Fruit fly (Drosophila melanogaster) whole organism, prepupa: ENCODE results near the gene Larp4B.

Source experiments
- CG10669 ChIP-seq: fragments of 200-800 bp; sonication (Bioruptor generic); optimal IDR thresholded peaks from 3 replicates; lab custom pipeline; 2018; ENCODE audit warnings: missing biosample characterization, mild to moderate bottlenecking, missing genetic modification characterization, moderate library complexity
- CG16779 ChIP-seq: fragments of 200-800 bp; sonication (Bioruptor generic); optimal IDR thresholded peaks from 3 replicates; lab custom pipeline; 2017; ENCODE audit warnings: missing biosample characterization, mild to moderate bottlenecking, missing genetic modification characterization
- CG3032 ChIP-seq: fragments of 200-800 bp; optimal IDR thresholded peaks from 2 replicates; lab custom pipeline; 2019; ENCODE audit warnings: missing biosample characterization, mild to moderate bottlenecking, missing genetic modification characterization, moderate library complexity
- CG3919 ChIP-seq: fragments of 200-800 bp; sonication (Bioruptor generic); optimal IDR thresholded peaks from 3 replicates; lab custom pipeline; 2016; ENCODE audit warnings: missing biosample characterization, missing genetic modification characterization
- CG6276 ChIP-seq: fragments of 200-800 bp; sonication (Bioruptor generic); optimal IDR thresholded peaks from 2 replicates; lab custom pipeline; 2017; ENCODE audit warnings: missing biosample characterization, mild to moderate bottlenecking, missing genetic modification characterization
- CG7368 ChIP-seq: fragments of 200-800 bp; sonication (Bioruptor generic); optimal IDR thresholded peaks from 3 replicates; lab custom pipeline; 2016; ENCODE audit warnings: missing biosample characterization, missing genetic modification characterization
- Gug ChIP-seq: fragments of 200-800 bp; sonication (Bioruptor generic); IDR thresholded peaks from 2 replicates; pipeline ENCODE4 v1.3.6; 2022; ENCODE audit warnings: missing biosample characterization, missing genetic modification characterization
- OdsH ChIP-seq: fragments of 200-800 bp; sonication (Bioruptor generic); optimal IDR thresholded peaks from 3 replicates; lab custom pipeline; 2016; ENCODE audit warnings: missing biosample characterization, missing genetic modification characterization
- Sox102F ChIP-seq: fragments of 200-800 bp; sonication (Bioruptor generic); optimal IDR thresholded peaks from 2 replicates; lab custom pipeline; 2016; ENCODE audit warnings: missing biosample characterization, mild to moderate bottlenecking, missing genetic modification characterization
- salr ChIP-seq, 2 experiments: fragments of 200-800 bp; sonication (Bioruptor generic); optimal IDR thresholded peaks; 3 replicates each; lab custom pipeline; 2016 to 2018; ENCODE audit warnings: missing biosample characterization in 2 of 2, missing genetic modification characterization in 2 of 2, mild to moderate bottlenecking in 1 of 2

dm6 chr3L:3197464-3197863 is 27.2 kb upstream of the Larp4B start, which contains the start of gene CG14966:
- TF ChIP-seq Sox102F (GFP tag; lab: Kevin White, UChicago) (no peak), salr (GFP tag; optimal IDR thresholded peaks at IDR 0.05; lab: Kevin White, UChicago) (no peak), CG10669 (GFP tag; lab: Kevin White, UChicago) (no peak), CG7368 (no peak), CG3919 (GFP tag; lab: Kevin White, UChicago) (no peak), CG16779 (tag; lab: Kevin White, UChicago) (no peak), CG6276 (GFP tag; lab: Kevin White, UChicago) (no peak), CG3032 (tag; lab: Kevin White, UChicago) (no peak), OdsH (GFP tag; lab: Kevin White, UChicago) (no peak), Gug (no peak)
